Worm (Caenorhabditis elegans) whole organism, L4 larva: ENCODE results near the gene gtf-2H4.

ENCODE experiments used
- D1046.2 ChIP-seq: fragments of 200-800 bp; sonication (Bioruptor generic); IDR thresholded peaks from 2 replicates; pipeline ENCODE4 v1.3.6; 2022; ENCODE audit warnings: missing genetic modification characterization, missing compliant biosample characterization
- F10B5.3 ChIP-seq: sonication (generic microtip); optimal IDR thresholded peaks from 2 replicates; lab custom pipeline; 2016; ENCODE audit warnings: mild to moderate bottlenecking, missing genetic modification characterization, missing compliant biosample characterization
- F37D6.2 ChIP-seq: sonication (generic microtip); optimal IDR thresholded peaks from 2 replicates; lab custom pipeline; 2016; ENCODE audit warnings: mild to moderate bottlenecking, missing genetic modification characterization, missing compliant biosample characterization
- F49E8.2 ChIP-seq: sonication (generic microtip); optimal IDR thresholded peaks from 2 replicates; lab custom pipeline; 2016; ENCODE audit warnings: missing compliant biosample characterization, mild to moderate bottlenecking, missing genetic modification characterization, borderline replicate concordance
- Y48G9A.11 ChIP-seq: fragments of 200-800 bp; sonication (Bioruptor generic); IDR thresholded peaks from 2 replicates; pipeline ENCODE4 v1.3.6; 2022; ENCODE audit warnings: missing genetic modification reagents, missing genetic modification characterization, missing compliant biosample characterization
- Y5F2A.4 ChIP-seq: fragments of 200-800 bp; sonication (Bioruptor generic); optimal IDR thresholded peaks from 2 replicates; lab custom pipeline; 2018; ENCODE audit warnings: mild to moderate bottlenecking, missing genetic modification characterization, missing compliant biosample characterization
- Y75B8A.6 ChIP-seq: fragments of 200-800 bp; sonication (Bioruptor generic); IDR thresholded peaks from 2 replicates; pipeline ENCODE4 v1.3.6; 2022; ENCODE audit warnings: missing genetic modification reagents, missing genetic modification characterization, missing compliant biosample characterization
- aly-2 ChIP-seq: sonication (generic microtip); optimal IDR thresholded peaks from 2 replicates; lab custom pipeline; 2018; ENCODE audit warnings: missing biosample characterization, missing genetic modification characterization
- arid-1 ChIP-seq: fragments of 200-800 bp; sonication (Bioruptor generic); conservative IDR thresholded peaks from 2 replicates; pipeline ENCODE4 v1.3.6; 2022; ENCODE audit warnings: missing genetic modification reagents, missing genetic modification characterization, missing compliant biosample characterization
- attf-4 ChIP-seq: sonication (generic microtip); optimal IDR thresholded peaks from 3 replicates; lab custom pipeline; 2017; ENCODE audit warnings: missing biosample characterization, missing genetic modification characterization
- ceh-20 ChIP-seq: fragments of 200-800 bp; sonication (Bioruptor generic); IDR thresholded peaks from 2 replicates; pipeline ENCODE4 v1.3.6; 2022; ENCODE audit warnings: missing genetic modification reagents, missing genetic modification characterization, missing compliant biosample characterization
- ceh-28 ChIP-seq: fragments of 150-350 bp; optimal IDR thresholded peaks from 2 replicates; lab custom pipeline; 2014; ENCODE audit warnings: missing biosample characterization, missing genetic modification reagents, missing genetic modification characterization
- ceh-32 ChIP-seq: sonication (generic microtip); optimal IDR thresholded peaks from 2 replicates; lab custom pipeline; 2016; ENCODE audit warnings: mild to moderate bottlenecking, missing genetic modification characterization, missing compliant biosample characterization; ENCODE audit not compliant: poor library complexity
- ces-1 ChIP-seq: fragments of 150-350 bp; sonication (generic microtip); optimal IDR thresholded peaks from 4 replicates; lab custom pipeline; 2014; ENCODE audit warnings: missing biosample characterization, missing genetic modification reagents, missing genetic modification characterization
- daf-8 ChIP-seq: fragments of 200-800 bp; sonication (Bioruptor generic); IDR thresholded peaks from 2 replicates; pipeline ENCODE4 v1.3.6; 2022; ENCODE audit warnings: missing genetic modification characterization, missing compliant biosample characterization
- dmd-6 ChIP-seq: fragments of 200-800 bp; sonication (Bioruptor generic); IDR thresholded peaks from 2 replicates; pipeline ENCODE4 v1.3.6; 2022; ENCODE audit warnings: missing genetic modification reagents, missing genetic modification characterization, missing compliant biosample characterization
- dpl-1 ChIP-seq: fragments of 150-350 bp; optimal IDR thresholded peaks from 2 replicates; lab custom pipeline; 2014; ENCODE audit warnings: missing biosample characterization, missing genetic modification reagents, missing genetic modification characterization
- duxl-1 ChIP-seq: sonication (generic microtip); optimal IDR thresholded peaks from 2 replicates; lab custom pipeline; 2016; ENCODE audit warnings: mild to moderate bottlenecking, missing genetic modification characterization, moderate library complexity, missing compliant biosample characterization; ENCODE audit not compliant: poor library complexity
- egl-27 ChIP-seq: sonication (generic microtip); optimal IDR thresholded peaks from 3 replicates; lab custom pipeline; 2017; ENCODE audit warnings: missing biosample characterization, missing genetic modification reagents, missing genetic modification characterization
- egl-43 ChIP-seq: fragments of 200-800 bp; sonication (Bioruptor generic); IDR thresholded peaks from 2 replicates; pipeline ENCODE4 v1.3.6; 2022; ENCODE audit warnings: missing genetic modification reagents, missing genetic modification characterization, missing compliant biosample characterization
- gei-8 ChIP-seq: fragments of 200-800 bp; sonication (Bioruptor generic); optimal IDR thresholded peaks from 2 replicates; lab custom pipeline; 2018; ENCODE audit warnings: mild to moderate bottlenecking, missing genetic modification characterization, missing compliant biosample characterization
- hif-1 ChIP-seq, 2 experiments: sonication (generic microtip); optimal IDR thresholded peaks; 2 replicates each; lab custom pipeline; 2016 to 2017; ENCODE audit warnings: missing compliant biosample characterization in 2 of 2, missing genetic modification characterization in 2 of 2, missing genetic modification reagents in 2 of 2, missing genotype in 2 of 2, mild to moderate bottlenecking in 1 of 2
- hlh-11 ChIP-seq: fragments of 200-800 bp; sonication (Bioruptor generic); optimal IDR thresholded peaks from 2 replicates; lab custom pipeline; 2018; ENCODE audit warnings: mild to moderate bottlenecking, missing genetic modification characterization, missing compliant biosample characterization
- hlh-30 ChIP-seq: sonication (generic microtip); optimal IDR thresholded peaks from 2 replicates; lab custom pipeline; 2017; ENCODE audit warnings: antibody characterized with exemption, mild to moderate bottlenecking, missing genetic modification characterization, missing compliant biosample characterization; ENCODE audit not compliant: insufficient read depth
- hmg-1.1 ChIP-seq: fragments of 200-800 bp; sonication (Bioruptor generic); IDR thresholded peaks from 2 replicates; pipeline ENCODE4 v1.3.6; 2022; ENCODE audit warnings: missing genetic modification reagents, missing genetic modification characterization, missing compliant biosample characterization
- jun-1 ChIP-seq: fragments of 150-350 bp; optimal IDR thresholded peaks from 2 replicates; lab custom pipeline; 2014; ENCODE audit warnings: missing biosample characterization, missing genetic modification reagents, missing genetic modification characterization
- lin-15B ChIP-seq: fragments of 150-350 bp; sonication (generic microtip); optimal IDR thresholded peaks from 3 replicates; lab custom pipeline; 2014; ENCODE audit warnings: missing biosample characterization, missing genetic modification characterization
- lir-3 ChIP-seq: sonication (generic microtip); optimal IDR thresholded peaks from 2 replicates; lab custom pipeline; 2016; ENCODE audit warnings: mild to moderate bottlenecking, missing genetic modification characterization, missing compliant biosample characterization
- madf-9 ChIP-seq: fragments of 200-800 bp; sonication (Bioruptor generic); conservative IDR thresholded peaks from 2 replicates; pipeline ENCODE4 v1.3.6; 2022; ENCODE audit warnings: missing genetic modification reagents, missing genetic modification characterization, missing compliant biosample characterization
- mep-1 ChIP-seq: fragments of 150-350 bp; sonication (generic microtip); optimal IDR thresholded peaks from 3 replicates; lab custom pipeline; 2014; ENCODE audit warnings: missing biosample characterization, missing genetic modification characterization
- mes-2 ChIP-seq: sonication (generic microtip); optimal IDR thresholded peaks from 2 replicates; lab custom pipeline; 2016; ENCODE audit warnings: missing genotype, mild to moderate bottlenecking, missing genetic modification characterization, missing compliant biosample characterization; ENCODE audit not compliant: poor library complexity, severe bottlenecking
- nhr-10 ChIP-seq: fragments of 150-350 bp; optimal IDR thresholded peaks from 2 replicates; lab custom pipeline; 2014; ENCODE audit warnings: missing biosample characterization, missing genetic modification characterization
- nhr-102 ChIP-seq: sonication (generic microtip); optimal IDR thresholded peaks from 2 replicates; lab custom pipeline; 2016; ENCODE audit warnings: mild to moderate bottlenecking, missing genetic modification characterization, moderate library complexity, missing compliant biosample characterization
- nhr-11 ChIP-seq: fragments of 150-350 bp; optimal IDR thresholded peaks from 2 replicates; lab custom pipeline; 2014; ENCODE audit warnings: missing biosample characterization, missing genetic modification characterization
- nhr-111 ChIP-seq: fragments of 200-800 bp; sonication (Bioruptor generic); optimal IDR thresholded peaks from 2 replicates; lab custom pipeline; 2018; ENCODE audit warnings: mild to moderate bottlenecking, missing genetic modification characterization, missing compliant biosample characterization
- nhr-237 ChIP-seq: sonication (generic microtip); optimal IDR thresholded peaks from 2 replicates; lab custom pipeline; 2017; ENCODE audit warnings: missing biosample characterization, missing genetic modification characterization
- nhr-28 ChIP-seq: fragments of 150-350 bp; optimal IDR thresholded peaks from 2 replicates; lab custom pipeline; 2014; ENCODE audit warnings: missing biosample characterization, missing genetic modification characterization
- nhr-76 ChIP-seq: fragments of 150-350 bp; optimal IDR thresholded peaks from 2 replicates; lab custom pipeline; 2014; ENCODE audit warnings: missing biosample characterization, missing genetic modification characterization
- pha-4 ChIP-seq, 2 experiments: fragments of 150-350 bp in 1 of 2; fragments of 200-800 bp in 1 of 2; sonication (Bioruptor generic) in 1 of 2; IDR thresholded peaks in 1 of 2; optimal IDR thresholded peaks in 1 of 2; 2 replicates each; pipeline versions ENCODE4 v1.3.6 to Lab custom; 2014 to 2022; ENCODE audit warnings: missing genetic modification characterization in 2 of 2, missing genetic modification reagents in 2 of 2, missing biosample characterization in 1 of 2, missing compliant biosample characterization in 1 of 2
- rbr-2 ChIP-seq: sonication (generic microtip); optimal IDR thresholded peaks from 2 replicates; lab custom pipeline; 2016; ENCODE audit warnings: missing genotype, missing genetic modification characterization, missing compliant biosample characterization
- sdz-12 ChIP-seq: fragments of 200-800 bp; sonication (Bioruptor generic); optimal IDR thresholded peaks from 2 replicates; lab custom pipeline; 2018; ENCODE audit warnings: mild to moderate bottlenecking, missing genetic modification characterization, missing compliant biosample characterization
- snpc-4 ChIP-seq: fragments of 150-350 bp; optimal IDR thresholded peaks from 2 replicates; lab custom pipeline; 2014; ENCODE audit warnings: missing biosample characterization, missing genetic modification characterization
- spr-1 ChIP-seq: sonication (generic microtip); optimal IDR thresholded peaks from 2 replicates; lab custom pipeline; 2016; ENCODE audit warnings: mild to moderate bottlenecking, missing genetic modification characterization, missing compliant biosample characterization
- spr-3 ChIP-seq: fragments of 200-800 bp; sonication (Bioruptor generic); optimal IDR thresholded peaks from 2 replicates; lab custom pipeline; 2018; ENCODE audit warnings: mild to moderate bottlenecking, missing genetic modification characterization, missing compliant biosample characterization
- tag-97 ChIP-seq: fragments of 200-800 bp; sonication (Bioruptor generic); IDR thresholded peaks from 2 replicates; pipeline ENCODE4 v1.3.6; 2022; ENCODE audit warnings: missing genetic modification characterization, missing compliant biosample characterization
- tra-1 ChIP-seq: fragments of 200-800 bp; sonication (Bioruptor generic); IDR thresholded peaks from 2 replicates; pipeline ENCODE4 v1.3.6; 2022; ENCODE audit warnings: missing genetic modification reagents, missing genetic modification characterization, missing compliant biosample characterization
- zfp-2 ChIP-seq: sonication (generic microtip); optimal IDR thresholded peaks from 2 replicates; lab custom pipeline; 2016; ENCODE audit warnings: mild to moderate bottlenecking, missing genetic modification characterization, missing compliant biosample characterization
- zfp-3 ChIP-seq: fragments of 200-800 bp; sonication (Bioruptor generic); conservative IDR thresholded peaks from 2 replicates; pipeline ENCODE4 v1.3.6; 2022; ENCODE audit warnings: missing genetic modification reagents, missing genetic modification characterization, missing compliant biosample characterization
- zip-11 ChIP-seq: fragments of 200-800 bp; sonication (Bioruptor generic); IDR thresholded peaks from 2 replicates; pipeline ENCODE4 v1.3.6; 2022; ENCODE audit warnings: missing genetic modification characterization, missing compliant biosample characterization
- ztf-7 ChIP-seq: fragments of 150-350 bp; optimal IDR thresholded peaks from 2 replicates; lab custom pipeline; 2014; ENCODE audit warnings: missing biosample characterization, missing genetic modification characterization

Gene gtf-2H4

DNA sequence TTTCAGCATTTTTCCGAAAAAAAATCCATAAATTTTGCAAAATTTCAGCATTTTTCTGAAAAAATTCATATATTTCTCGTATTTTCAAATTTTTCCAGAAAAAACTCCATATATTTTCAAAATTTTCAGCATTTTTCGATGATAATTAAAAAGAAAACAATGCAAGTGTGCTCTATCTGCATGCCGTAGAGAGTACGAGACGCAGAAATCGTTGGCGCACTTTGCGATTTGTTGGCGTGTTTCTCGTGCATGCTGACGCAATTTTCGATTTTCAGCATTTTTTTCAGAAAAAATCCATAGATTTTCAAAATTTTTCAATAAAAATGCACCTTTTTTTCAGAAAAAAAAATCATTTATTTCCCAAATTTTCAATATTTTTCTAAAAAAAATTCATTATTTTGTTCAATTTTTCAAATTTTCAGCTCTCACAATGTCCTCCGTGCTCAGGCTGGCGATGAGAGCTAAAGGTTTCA is 19.4 kb upstream of the gtf-2H4 start, which contains the start of gene Y73F8A.27 (continued):
- TF ChIP-seq nhr-11 (peak; percentile 81), spr-3 (GFP tag; lab: Kevin White, UChicago) (peak; percentile 75), lir-3 (tag; lab: Kevin White, UChicago) (no peak), tra-1 (GFP tag; lab: Robert Waterston, UW) (0 out of 2 replicates have a peak, but pooled peaks have one; percentile 27), ceh-32 (no peak), D1046.2 (no peak), ces-1 (no peak), F49E8.2 (tag; lab: Kevin White, UChicago) (peak; percentile 79), ztf-7 (peak; percentile 19), tag-97 (no peak), rbr-2 (tag; lab: Kevin White, UChicago) (peak; percentile 93), zip-11 (GFP tag; lab: Robert Waterston, UW) (no peak), madf-9 (GFP tag; lab: Robert Waterston, UW) (peak; percentile 79), egl-27 (tag; lab: Kevin White, UChicago) (no peak), nhr-10 (tag; lab: Kevin White, UChicago) (no peak), hlh-11 (tag; lab: Kevin White, UChicago) (peak; percentile 88), F37D6.2 (tag; lab: Kevin White, UChicago) (peak; percentile 82), pha-4 (GFP tag; IDR thresholded peaks at IDR 0.05; lab: Robert Waterston, UW) (peak; percentile 78), pha-4 (tag; optimal IDR thresholded peaks at IDR 0.05; lab: Kevin White, UChicago) (peak; percentile 85), sdz-12 (no peak), nhr-237 (tag; lab: Kevin White, UChicago) (peak; percentile 23), aly-2 (tag; lab: Kevin White, UChicago) (no peak), hlh-30 (tag; lab: Kevin White, UChicago) (peak; percentile 71), Y5F2A.4 (GFP tag; lab: Kevin White, UChicago) (no peak), zfp-2 (no peak), nhr-28 (peak; percentile 58), mep-1 (peak; percentile 91), dmd-6 (GFP tag; lab: Robert Waterston, UW) (peak; percentile 82), hif-1 (tag; optimal IDR thresholded peaks at IDR 0.05; lab: Kevin White, UChicago) (peak; percentile 12 to 73), duxl-1 (peak; percentile 85), jun-1 (peak; percentile 54), hmg-1.1 (GFP tag; lab: Robert Waterston, UW) (peak; percentile 76), spr-1 (peak; percentile 85), Y48G9A.11 (GFP tag; lab: Robert Waterston, UW) (no peak), nhr-111 (no peak), lin-15B (tag; lab: Kevin White, UChicago) (peak; percentile 89), arid-1 (peak; percentile 64), ceh-20 (peak; percentile 85), nhr-76 (tag; lab: Kevin White, UChicago) (no peak), Y75B8A.6 (GFP tag; lab: Robert Waterston, UW) (no peak), F10B5.3 (peak; percentile 71), mes-2 (peak; percentile 95), ceh-28 (no peak), nhr-102 (tag; lab: Kevin White, UChicago) (peak; percentile 92), daf-8 (GFP tag; lab: Robert Waterston, UW) (no peak), zfp-3 (GFP tag; lab: Robert Waterston, UW) (peak; percentile 84), gei-8 (GFP tag; lab: Kevin White, UChicago) (no peak), snpc-4 (tag; lab: Kevin White, UChicago) (peak; percentile 25), dpl-1 (peak; percentile 79), egl-43 (GFP tag; lab: Robert Waterston, UW) (peak; percentile 46; the same call in 1 of the 2 replicates), attf-4 (tag; lab: Kevin White, UChicago) (no peak)
